Worm (Caenorhabditis elegans) whole organism, young adult: ENCODE measurements around the gene nuc-1.

Experiments
- zim-3 ChIP-seq: sonication (generic microtip); optimal IDR thresholded peaks from 2 replicates; lab custom pipeline; 2017; ENCODE audit warnings: mild to moderate bottlenecking, missing genetic modification characterization, moderate library complexity, missing compliant biosample characterization
- ztf-28 ChIP-seq: fragments of 200-800 bp; sonication (Bioruptor generic); IDR thresholded peaks from 2 replicates; pipeline ENCODE4 v1.3.6; 2022; ENCODE audit warnings: missing genetic modification reagents, missing genetic modification characterization, missing compliant biosample characterization

DNA sequence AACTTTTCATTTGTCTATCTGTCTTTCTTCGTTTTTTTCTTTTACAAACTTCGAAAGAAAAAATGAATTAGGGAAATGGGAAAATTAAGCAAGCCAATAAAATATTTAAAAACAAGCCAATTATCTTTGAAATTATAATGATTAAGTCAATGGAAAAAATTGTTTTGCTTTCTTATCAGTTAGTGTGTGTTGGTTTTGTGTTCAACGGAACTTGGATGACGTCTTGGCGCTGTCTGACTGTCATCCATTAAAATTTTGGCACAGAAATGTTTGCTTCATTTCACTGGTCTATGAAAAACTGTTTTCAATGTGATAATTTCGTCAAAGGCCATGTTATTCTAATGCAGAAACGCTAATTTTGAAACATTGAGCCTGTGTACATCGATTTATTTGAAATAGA, 10.8 kb downstream of the nuc-1 start:
- TF ChIP-seq ztf-28 (GFP tag; lab: Robert Waterston, UW) (no peak), zim-3 (tag; lab: Kevin White, UChicago) (no peak)
